Fruit fly (Drosophila melanogaster): ENCODE measurements around the gene CG11594.
A peak's percentile ranks its signal among the peaks of the same experiment; 100 is the strongest.

The CG11594 gene

dm6 chr3L:4025738-4026505 is at the start of gene CG11594:
CG11594 (minus strand) TSS chr3L:4026011.
- TF ChIP-seq CG8478 (optimal IDR thresholded peaks at IDR 0.05) (no peak), CTCF (optimal IDR thresholded peaks at IDR 0.05) (no peak)

dm6 chr3L:4073755-4074154 is 47.9 kb upstream of the CG11594 start, which contains the start of gene Faa:
Faa (minus strand) TSS chr3L:4073954.
- no peak for TF ChIP-seq CG8478 (optimal IDR thresholded peaks at IDR 0.05)
- no peak for TF ChIP-seq CTCF (optimal IDR thresholded peaks at IDR 0.05)

- peak; percentile 74 to 76 for TF ChIP-seq CTCF (optimal IDR thresholded peaks at IDR 0.05)
- TF ChIP-seq CG8478 (optimal IDR thresholded peaks at IDR 0.05) = no peak
Observed at dm6 chr3L:4072717-4073116, 46.9 kb upstream of the CG11594 start.

- TF ChIP-seq CG8478 (optimal IDR thresholded peaks at IDR 0.05) (no peak), CTCF (optimal IDR thresholded peaks at IDR 0.05) (no peak)
Observed at dm6 chr3L:4071561-4072049, 45.8 kb upstream of the CG11594 start, which contains the start of gene wit. wit (minus strand) TSS chr3L:4071717.

dm6 chr3L:4070996-4071379 is 45.2 kb upstream of the CG11594 start:
- no peak for TF ChIP-seq CTCF (optimal IDR thresholded peaks at IDR 0.05)
- TF ChIP-seq CG8478 (optimal IDR thresholded peaks at IDR 0.05) = no peak

- no peak for TF ChIP-seq CTCF (optimal IDR thresholded peaks at IDR 0.05)
- TF ChIP-seq CG8478 (optimal IDR thresholded peaks at IDR 0.05) = no peak
Observed at dm6 chr3L:4070221-4070995, 44.6 kb upstream of the CG11594 start.

dm6 chr3L:4069069-4069468 is 43.3 kb upstream of the CG11594 start, which contains the start of gene CG32259:
CG32259 (plus strand) TSS chr3L:4069369.
- TF ChIP-seq CG8478 (optimal IDR thresholded peaks at IDR 0.05) (no peak), CTCF (optimal IDR thresholded peaks at IDR 0.05) (no peak)

- no peak for TF ChIP-seq CTCF (optimal IDR thresholded peaks at IDR 0.05)
- TF ChIP-seq CG8478 (optimal IDR thresholded peaks at IDR 0.05) = no peak
Observed at dm6 chr3L:4068368-4068767, 42.6 kb upstream of the CG11594 start.

dm6 chr3L:4061921-4062474 is 36.2 kb upstream of the CG11594 start, which contains the start of gene dib:
dib (plus strand) TSS chr3L:4062292.
- TF ChIP-seq CG8478 (optimal IDR thresholded peaks at IDR 0.05) = no peak
- TF ChIP-seq CTCF (optimal IDR thresholded peaks at IDR 0.05) = no peak

dm6 chr3L:4059293-4059820 is 33.5 kb upstream of the CG11594 start, which contains the start of gene Ugt305A1:
Ugt305A1 (plus strand) TSS chr3L:4059770.
- no peak for TF ChIP-seq CTCF (optimal IDR thresholded peaks at IDR 0.05)
- TF ChIP-seq CG8478 (optimal IDR thresholded peaks at IDR 0.05) = no peak

- TF ChIP-seq CG8478 (optimal IDR thresholded peaks at IDR 0.05) (no peak), CTCF (optimal IDR thresholded peaks at IDR 0.05) (no peak)
Observed at dm6 chr3L:4056812-4057211, 31.0 kb upstream of the CG11594 start.

- TF ChIP-seq CG8478 (optimal IDR thresholded peaks at IDR 0.05) (no peak), CTCF (optimal IDR thresholded peaks at IDR 0.05) (no peak)
Observed at dm6 chr3L:4055438-4055962, 29.7 kb upstream of the CG11594 start.

dm6 chr3L:4049082-4049481 is 23.3 kb upstream of the CG11594 start:
- TF ChIP-seq CTCF (optimal IDR thresholded peaks at IDR 0.05) = no peak
- no peak for TF ChIP-seq CG8478 (optimal IDR thresholded peaks at IDR 0.05)

dm6 chr3L:4047635-4048034 is 21.8 kb upstream of the CG11594 start, which contains the start of gene Dpy-30L2:
Dpy-30L2 (minus strand) TSS chr3L:4047735.
- TF ChIP-seq CG8478 (optimal IDR thresholded peaks at IDR 0.05) (no peak), CTCF (optimal IDR thresholded peaks at IDR 0.05) (no peak)

dm6 chr3L:4046289-4046688 is 20.5 kb upstream of the CG11594 start, which contains the start of gene CG1136:
CG1136 (plus strand) TSS chr3L:4046596.
- no peak for TF ChIP-seq CG8478 (optimal IDR thresholded peaks at IDR 0.05)
- TF ChIP-seq CTCF (optimal IDR thresholded peaks at IDR 0.05) = no peak
